Fruit fly (Drosophila melanogaster) whole organism, embryonic: ENCODE results near the gene THG.

ENCODE experiments used
- Asciz ChIP-seq: fragments of 200-800 bp; sonication (Bioruptor generic); optimal IDR thresholded peaks from 2 replicates; lab custom pipeline; 2017; ENCODE audit warnings: missing biosample characterization, mild to moderate bottlenecking, missing genetic modification characterization, missing genetic modification reagents
- BEAF-32 ChIP-seq: fragments of 200-800 bp; sonication (Bioruptor generic); optimal IDR thresholded peaks from 3 replicates; lab custom pipeline; 2017; ENCODE audit warnings: missing biosample characterization, missing genetic modification characterization, mild to moderate bottlenecking, moderate library complexity, missing genetic modification reagents
- CG11504 ChIP-seq: fragments of 200-800 bp; sonication (Bioruptor generic); optimal IDR thresholded peaks from 3 replicates; lab custom pipeline; 2019; ENCODE audit warnings: missing biosample characterization, mild to moderate bottlenecking, missing genetic modification characterization, moderate library complexity
- CG11723 ChIP-seq: fragments of 200-800 bp; sonication (Bioruptor generic); optimal IDR thresholded peaks from 2 replicates; lab custom pipeline; 2017; ENCODE audit warnings: missing biosample characterization, mild to moderate bottlenecking, missing genetic modification characterization
- CG12299 ChIP-seq: fragments of 200-800 bp; sonication (Bioruptor generic); optimal IDR thresholded peaks from 2 replicates; lab custom pipeline; 2018; ENCODE audit warnings: missing biosample characterization, mild to moderate bottlenecking, missing genetic modification characterization
- CG12391 ChIP-seq: fragments of 200-800 bp; sonication (Bioruptor generic); optimal IDR thresholded peaks from 3 replicates; lab custom pipeline; 2018; ENCODE audit warnings: missing biosample characterization, mild to moderate bottlenecking, missing genetic modification characterization, moderate library complexity
- CG12769 ChIP-seq: fragments of 200-800 bp; sonication (Bioruptor generic); optimal IDR thresholded peaks from 2 replicates; lab custom pipeline; 2019; ENCODE audit warnings: missing biosample characterization, mild to moderate bottlenecking, missing genetic modification characterization, moderate library complexity
- CG13624 ChIP-seq: fragments of 200-800 bp; sonication (Bioruptor generic); optimal IDR thresholded peaks from 2 replicates; lab custom pipeline; 2016; ENCODE audit warnings: missing biosample characterization, missing genetic modification characterization
- CG13894 ChIP-seq: fragments of 200-800 bp; sonication (Bioruptor generic); optimal IDR thresholded peaks from 3 replicates; lab custom pipeline; 2018; ENCODE audit warnings: missing biosample characterization, mild to moderate bottlenecking, missing genetic modification characterization, moderate library complexity
- CG15514 ChIP-seq: fragments of 200-800 bp; sonication (Bioruptor generic); optimal IDR thresholded peaks from 3 replicates; lab custom pipeline; 2017; ENCODE audit warnings: missing biosample characterization, missing genetic modification characterization, mild to moderate bottlenecking, moderate library complexity, missing genetic modification reagents
- CG16813 ChIP-seq: fragments of 200-800 bp; sonication (Bioruptor generic); IDR thresholded peaks from 3 replicates; pipeline ENCODE4 v1.3.6; 2022; ENCODE audit warnings: missing biosample characterization, missing genetic modification characterization; ENCODE audit not compliant: partially characterized antibody
- CG17361 ChIP-seq: fragments of 200-800 bp; sonication (Bioruptor generic); IDR thresholded peaks from 3 replicates; pipeline ENCODE4 v1.3.6; 2022; ENCODE audit warnings: missing biosample characterization, missing genetic modification characterization
- CG31365 ChIP-seq: fragments of 200-800 bp; sonication (Bioruptor generic); optimal IDR thresholded peaks from 2 replicates; lab custom pipeline; 2018; ENCODE audit warnings: missing biosample characterization, mild to moderate bottlenecking, missing genetic modification characterization
- CG32772 ChIP-seq: fragments of 200-800 bp; sonication (Bioruptor generic); IDR thresholded peaks from 2 replicates; pipeline ENCODE4 v1.3.6; 2022; ENCODE audit warnings: missing biosample characterization, missing genetic modification characterization
- CG3281 ChIP-seq: fragments of 200-800 bp; sonication (Bioruptor generic); optimal IDR thresholded peaks from 3 replicates; lab custom pipeline; 2017; ENCODE audit warnings: missing biosample characterization, mild to moderate bottlenecking, missing genetic modification characterization
- CG3847 ChIP-seq: fragments of 200-800 bp; sonication (Bioruptor generic); IDR thresholded peaks from 2 replicates; pipeline ENCODE4 v1.3.6; 2022; ENCODE audit warnings: missing biosample characterization, missing genetic modification characterization
- CG5953 ChIP-seq: fragments of 200-800 bp; sonication (Bioruptor generic); IDR thresholded peaks from 2 replicates; pipeline ENCODE4 v1.3.6; 2022; ENCODE audit warnings: missing biosample characterization, missing genetic modification characterization
- CG7963 ChIP-seq: fragments of 200-800 bp; sonication (Bioruptor generic); IDR thresholded peaks from 3 replicates; pipeline ENCODE4 v1.3.6; 2022; ENCODE audit warnings: missing biosample characterization, missing genetic modification characterization; ENCODE audit not compliant: partially characterized antibody
- CG8478 ChIP-seq: fragments of >200 bp; optimal IDR thresholded peaks from 2 replicates; lab custom pipeline; 2018
- CG9797 ChIP-seq: fragments of 200-800 bp; sonication (Bioruptor generic); optimal IDR thresholded peaks from 3 replicates; lab custom pipeline; 2018; ENCODE audit warnings: missing biosample characterization, mild to moderate bottlenecking, missing genetic modification characterization
- Chrac-16 ChIP-seq: fragments of 200-800 bp; sonication (Bioruptor generic); optimal IDR thresholded peaks from 3 replicates; lab custom pipeline; 2016; ENCODE audit warnings: missing biosample characterization, missing genetic modification characterization
- D ChIP-seq, 2 experiments: fragments of 200-800 bp in 1 of 2; fragments of >200 bp in 1 of 2; sonication (Bioruptor generic) in 1 of 2; optimal IDR thresholded peaks; 2 replicates in 1 of 2; 3 replicates in 1 of 2; lab custom pipeline; 2017; ENCODE audit warnings: mild to moderate bottlenecking in 1 of 2, missing biosample characterization in 1 of 2, missing genetic modification characterization in 1 of 2, missing genetic modification reagents in 1 of 2
- Dll ChIP-seq: fragments of 200-800 bp; sonication (Bioruptor generic); IDR thresholded peaks from 4 replicates; pipeline ENCODE4 v1.3.6; 2022; ENCODE audit warnings: missing biosample characterization, missing genetic modification characterization; ENCODE audit not compliant: partially characterized antibody
- E2f1 ChIP-seq: fragments of 200-800 bp; sonication (Bioruptor generic); IDR thresholded peaks from 2 replicates; pipeline ENCODE4 v1.3.6; 2022; ENCODE audit warnings: missing biosample characterization, missing genetic modification characterization
- E2f2 ChIP-seq: fragments of 200-800 bp; sonication (Bioruptor generic); IDR thresholded peaks from 2 replicates; pipeline ENCODE4 v1.3.6; 2022; ENCODE audit warnings: missing biosample characterization, missing genetic modification characterization
- Ets97D ChIP-seq: fragments of 200-800 bp; sonication (Bioruptor generic); optimal IDR thresholded peaks from 3 replicates; lab custom pipeline; 2016; ENCODE audit warnings: missing biosample characterization, missing genetic modification characterization
- Hmr ChIP-seq: fragments of 200-800 bp; sonication (Bioruptor generic); optimal IDR thresholded peaks from 3 replicates; lab custom pipeline; 2017; ENCODE audit warnings: mild to moderate bottlenecking, missing biosample characterization, missing genetic modification reagents, missing genetic modification characterization
- MBD-R2 ChIP-seq: fragments of 200-800 bp; sonication (Bioruptor generic); IDR thresholded peaks from 2 replicates; pipeline ENCODE4 v1.3.6; 2022; ENCODE audit warnings: missing biosample characterization, missing genetic modification characterization
- Mes4 ChIP-seq: fragments of 200-800 bp; sonication (Bioruptor generic); optimal IDR thresholded peaks from 2 replicates; lab custom pipeline; 2016; ENCODE audit warnings: missing biosample characterization, missing genetic modification characterization
- NFAT ChIP-seq: fragments of 200-800 bp; sonication (Bioruptor generic); IDR thresholded peaks from 2 replicates; pipeline ENCODE4 v1.3.6; 2022; ENCODE audit warnings: missing biosample characterization, missing genetic modification characterization
- Stat92E ChIP-seq, 3 experiments: fragments of >200 bp in 2 of 3; fragments of 200-800 bp in 1 of 3; sonication (Bioruptor generic) in 1 of 3; optimal IDR thresholded peaks; 2 replicates each; lab custom pipeline; 2017 to 2019; ENCODE audit warnings: missing biosample characterization in 3 of 3, missing genetic modification characterization in 3 of 3, mild to moderate bottlenecking in 1 of 3, moderate library complexity in 1 of 3
- YL-1 ChIP-seq: fragments of 200-800 bp; sonication (Bioruptor generic); optimal IDR thresholded peaks from 3 replicates; lab custom pipeline; 2017; ENCODE audit warnings: missing biosample characterization, mild to moderate bottlenecking, missing genetic modification characterization
- az2 ChIP-seq: fragments of 200-800 bp; sonication (Bioruptor generic); optimal IDR thresholded peaks from 3 replicates; lab custom pipeline; 2016; ENCODE audit warnings: missing biosample characterization, missing genetic modification characterization
- exex ChIP-seq: fragments of 200-800 bp; sonication (Bioruptor generic); optimal IDR thresholded peaks from 4 replicates; lab custom pipeline; 2018; ENCODE audit warnings: missing biosample characterization, mild to moderate bottlenecking, missing genetic modification characterization, moderate library complexity
- grn ChIP-seq: fragments of 200-800 bp; sonication (Bioruptor generic); optimal IDR thresholded peaks from 3 replicates; lab custom pipeline; 2017; ENCODE audit warnings: missing biosample characterization, missing genetic modification characterization
- gsb-n ChIP-seq: fragments of 200-800 bp; sonication (Bioruptor generic); optimal IDR thresholded peaks from 3 replicates; lab custom pipeline; 2018; ENCODE audit warnings: missing biosample characterization, mild to moderate bottlenecking, missing genetic modification characterization
- kah ChIP-seq: fragments of 200-800 bp; sonication (Bioruptor generic); optimal IDR thresholded peaks from 2 replicates; lab custom pipeline; 2018; ENCODE audit warnings: missing biosample characterization, mild to moderate bottlenecking, missing genetic modification characterization
- klu ChIP-seq: fragments of 200-800 bp; sonication (Bioruptor generic); IDR thresholded peaks from 2 replicates; pipeline ENCODE4 v1.3.6; 2022; ENCODE audit warnings: missing biosample characterization, missing genetic modification characterization
- kni ChIP-seq: fragments of 200-800 bp; sonication (Bioruptor generic); optimal IDR thresholded peaks from 3 replicates; lab custom pipeline; 2017; ENCODE audit warnings: mild to moderate bottlenecking, missing biosample characterization, missing genetic modification reagents, missing genetic modification characterization
- lbe ChIP-seq: fragments of 200-800 bp; sonication (Bioruptor generic); optimal IDR thresholded peaks from 2 replicates; lab custom pipeline; 2016; ENCODE audit warnings: missing biosample characterization, mild to moderate bottlenecking, missing genetic modification characterization
- maf-S ChIP-seq: fragments of 200-800 bp; sonication (Bioruptor generic); optimal IDR thresholded peaks from 2 replicates; lab custom pipeline; 2016; ENCODE audit warnings: missing biosample characterization, missing genetic modification characterization
- phol ChIP-seq: fragments of 200-800 bp; sonication (Bioruptor generic); optimal IDR thresholded peaks from 3 replicates; lab custom pipeline; 2018; ENCODE audit warnings: missing biosample characterization, mild to moderate bottlenecking, missing genetic modification characterization, moderate library complexity
- pros ChIP-seq: fragments of 200-800 bp; sonication (Bioruptor generic); optimal IDR thresholded peaks from 3 replicates; lab custom pipeline; 2019; ENCODE audit warnings: missing biosample characterization, mild to moderate bottlenecking, missing genetic modification characterization, moderate library complexity
- tll ChIP-seq, 2 experiments: fragments of 200-800 bp in 1 of 2; fragments of >200 bp in 1 of 2; sonication (Bioruptor generic) in 1 of 2; optimal IDR thresholded peaks; 2 replicates each; lab custom pipeline; 2017 to 2019; ENCODE audit warnings: missing biosample characterization in 2 of 2, missing genetic modification characterization in 2 of 2, mild to moderate bottlenecking in 1 of 2, moderate library complexity in 1 of 2
- tx ChIP-seq: fragments of 200-800 bp; sonication (Bioruptor generic); optimal IDR thresholded peaks from 2 replicates; lab custom pipeline; 2016; ENCODE audit warnings: missing biosample characterization, missing genetic modification characterization
- unc-4 ChIP-seq: fragments of 200-800 bp; sonication (Bioruptor generic); IDR thresholded peaks from 2 replicates; pipeline ENCODE4 v1.3.6; 2022; ENCODE audit warnings: missing biosample characterization, missing genetic modification characterization; ENCODE audit not compliant: partially characterized antibody
- yki ChIP-seq: fragments of >200 bp; optimal IDR thresholded peaks from 3 replicates; lab custom pipeline; 2018

Gene THG

DNA sequence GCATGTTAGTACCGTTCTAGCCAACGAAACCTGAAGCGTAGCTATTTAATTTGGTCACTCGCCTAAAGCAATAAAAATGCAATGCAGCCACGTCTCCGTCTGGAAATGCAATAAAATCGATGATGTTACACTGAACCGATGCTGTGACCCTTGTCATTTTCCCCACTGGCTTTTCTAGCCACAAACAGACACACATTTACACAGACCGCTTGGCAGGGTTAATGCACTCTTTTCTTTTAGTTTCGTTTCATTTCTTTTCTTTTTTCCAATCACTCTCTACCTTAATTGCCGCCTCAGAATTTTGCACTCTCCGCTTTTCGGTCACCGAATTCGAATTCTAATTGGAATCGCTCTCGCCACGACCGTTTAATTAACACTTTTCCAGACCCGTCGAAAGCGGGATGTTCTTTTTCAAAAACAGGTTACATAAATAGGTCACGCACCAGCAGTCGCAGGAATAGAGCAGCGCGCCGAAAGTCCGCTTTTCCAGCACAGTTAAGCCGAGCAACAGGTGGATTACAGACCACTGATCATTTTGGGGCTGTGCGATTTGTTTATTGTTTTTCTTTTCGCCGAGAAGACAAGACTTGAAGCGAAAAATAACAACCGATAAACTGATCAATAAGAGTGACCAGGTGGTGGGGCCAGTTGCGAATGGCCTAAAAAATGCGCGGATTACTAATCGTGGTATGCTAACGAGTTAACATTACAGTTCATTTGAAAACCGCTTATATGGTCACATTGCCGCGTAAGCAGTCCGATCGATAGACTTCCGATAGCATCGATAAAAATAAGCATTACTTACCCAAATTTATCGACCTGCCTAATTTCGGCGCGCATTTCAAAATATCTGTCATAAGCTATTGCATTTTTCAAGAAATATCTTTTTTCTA is 47.9 kb upstream of the THG start, which contains the start of gene ck (continued):
- TF ChIP-seq kah (GFP tag; lab: Kevin White, UChicago) = peak; percentile 70
- TF ChIP-seq MBD-R2 (GFP tag; lab: Robert Waterston, UW) = peak; percentile 57
- TF ChIP-seq CG31365 (tag; lab: Kevin White, UChicago) = peak; percentile 77
- TF ChIP-seq CG32772 (GFP tag; lab: Robert Waterston, UW) = no peak
- peak; percentile 73 for TF ChIP-seq BEAF-32 (GFP tag; lab: Kevin White, UChicago)
- TF ChIP-seq Dll (GFP tag; lab: Robert Waterston, UW) = peak; percentile 73; the same call in 2 of the 4 replicates
- TF ChIP-seq YL-1 (GFP tag; lab: Kevin White, UChicago) = no peak
- TF ChIP-seq unc-4 (GFP tag; lab: Robert Waterston, UW) = peak; percentile 54
- TF ChIP-seq phol = peak; percentile 10
- TF ChIP-seq CG15514 (GFP tag; lab: Kevin White, UChicago) = peak; percentile 50
- TF ChIP-seq gsb-n (tag; lab: Kevin White, UChicago) = peak; percentile 29
- TF ChIP-seq D (optimal IDR thresholded peaks at IDR 0.05; lab: Kevin White, UChicago) = peak; percentile 43
- TF ChIP-seq D (GFP tag; optimal IDR thresholded peaks at IDR 0.05; lab: Kevin White, UChicago) = no peak
- TF ChIP-seq yki = no peak
- peak; percentile 77 for TF ChIP-seq grn (GFP tag; lab: Kevin White, UChicago)
- no peak for TF ChIP-seq lbe (GFP tag; lab: Kevin White, UChicago)
- no peak for TF ChIP-seq tll (GFP tag; optimal IDR thresholded peaks at IDR 0.05; lab: Kevin White, UChicago)
- TF ChIP-seq maf-S = no peak
- TF ChIP-seq az2 (GFP tag; lab: Kevin White, UChicago) = no peak
- TF ChIP-seq CG12391 = peak; percentile 2
- peak; percentile 69 for TF ChIP-seq kni
- peak; percentile 64 for TF ChIP-seq Hmr
- TF ChIP-seq CG9797 = peak; percentile 96
- peak; percentile 23 for TF ChIP-seq CG13894 (tag; lab: Kevin White, UChicago)
- no peak for TF ChIP-seq CG5953 (GFP tag; lab: Robert Waterston, UW)
- TF ChIP-seq CG12299 (tag; lab: Kevin White, UChicago) = no peak
- TF ChIP-seq Asciz (GFP tag; lab: Kevin White, UChicago) = no peak
- TF ChIP-seq exex (tag; lab: Kevin White, UChicago) = peak; percentile 2
- peak; percentile 74 for TF ChIP-seq CG16813 (GFP tag; lab: Robert Waterston, UW)
- peak; percentile 77 for TF ChIP-seq CG12769 (tag; lab: Kevin White, UChicago)
- no peak for TF ChIP-seq NFAT (GFP tag; lab: Robert Waterston, UW)
- TF ChIP-seq Chrac-16 (GFP tag; lab: Kevin White, UChicago) = no peak
- TF ChIP-seq Mes4 (GFP tag; lab: Kevin White, UChicago) = no peak
- no peak for TF ChIP-seq CG8478 (lab: Kevin White, UChicago)
- TF ChIP-seq Stat92E (GFP tag; optimal IDR thresholded peaks at IDR 0.05; lab: Kevin White, UChicago) = peak in 1 of 3 experiments; percentile 27
- no peak for TF ChIP-seq tx (GFP tag; lab: Kevin White, UChicago)
- no peak for TF ChIP-seq E2f1
- TF ChIP-seq CG3281 (GFP tag; lab: Kevin White, UChicago) = no peak
- TF ChIP-seq CG11504 (tag; lab: Kevin White, UChicago) = no peak
- TF ChIP-seq E2f2 (GFP tag; lab: Robert Waterston, UW) = peak; percentile 96
- TF ChIP-seq klu (GFP tag; lab: Robert Waterston, UW) = no peak
- no peak for TF ChIP-seq CG17361 (GFP tag; lab: Robert Waterston, UW)
- no peak for TF ChIP-seq CG11723 (GFP tag; lab: Kevin White, UChicago)
- TF ChIP-seq Ets97D = peak; percentile 55
- no peak for TF ChIP-seq pros (GFP tag; lab: Kevin White, UChicago)
- no peak for TF ChIP-seq CG13624 (GFP tag; lab: Kevin White, UChicago)
- TF ChIP-seq CG3847 (GFP tag; lab: Robert Waterston, UW) = peak; percentile 46; the same call in 1 of the 2 replicates
- peak; percentile 78 for TF ChIP-seq CG7963 (GFP tag; lab: Robert Waterston, UW)
